Worm (Caenorhabditis elegans) whole organism, L3 larva: Measurements from ENCODE around the gene daf-12.

Source experiments
- ZK546.5 ChIP-seq: sonication (generic microtip); optimal IDR thresholded peaks from 2 replicates; lab custom pipeline; 2017; ENCODE audit warnings: missing biosample characterization, missing genetic modification characterization
- aly-2 ChIP-seq: fragments of 150-350 bp; optimal IDR thresholded peaks from 2 replicates; lab custom pipeline; 2014; ENCODE audit warnings: missing biosample characterization, missing genetic modification characterization
- ceh-28 ChIP-seq: fragments of 150-350 bp; optimal IDR thresholded peaks from 2 replicates; lab custom pipeline; 2014; ENCODE audit warnings: missing biosample characterization, missing genetic modification reagents, missing genetic modification characterization
- ceh-82 ChIP-seq: fragments of 150-350 bp; optimal IDR thresholded peaks from 2 replicates; lab custom pipeline; 2014; ENCODE audit warnings: missing biosample characterization, missing genetic modification characterization
- daf-12 ChIP-seq: fragments of 150-350 bp; optimal IDR thresholded peaks from 2 replicates; lab custom pipeline; 2014; ENCODE audit warnings: missing biosample characterization, missing genetic modification reagents, missing genetic modification characterization
- egl-27 ChIP-seq: sonication (generic microtip); optimal IDR thresholded peaks from 4 replicates; lab custom pipeline; 2017; ENCODE audit warnings: missing biosample characterization, missing genetic modification reagents, missing genetic modification characterization
- egl-5 ChIP-seq: fragments of 150-350 bp; optimal IDR thresholded peaks from 2 replicates; lab custom pipeline; 2017; ENCODE audit warnings: missing biosample characterization, missing genetic modification reagents, missing genetic modification characterization, inconsistent platforms
- elt-1 ChIP-seq: fragments of 150-350 bp; optimal IDR thresholded peaks from 2 replicates; lab custom pipeline; 2014; ENCODE audit warnings: missing biosample characterization, missing genetic modification characterization
- elt-2 ChIP-seq: sonication (generic microtip); optimal IDR thresholded peaks from 2 replicates; lab custom pipeline; 2016; ENCODE audit warnings: missing genetic modification reagents, mild to moderate bottlenecking, missing genetic modification characterization, missing compliant biosample characterization
- elt-3 ChIP-seq, 3 experiments: fragments of 150-350 bp in 1 of 3; sonication (generic microtip) in 2 of 3; optimal IDR thresholded peaks; 2 replicates in 2 of 3; 4 replicates in 1 of 3; lab custom pipeline; 2014 to 2017; ENCODE audit warnings: missing biosample characterization in 3 of 3, missing genetic modification characterization in 3 of 3
- fkh-10 ChIP-seq: sonication (generic microtip); optimal IDR thresholded peaks from 2 replicates; lab custom pipeline; 2017; ENCODE audit warnings: missing biosample characterization, missing genetic modification reagents, missing genetic modification characterization
- fos-1 ChIP-seq: fragments of 150-350 bp; optimal IDR thresholded peaks from 2 replicates; lab custom pipeline; 2014; ENCODE audit warnings: missing biosample characterization, missing genetic modification characterization
- hmg-11 ChIP-seq: sonication (generic microtip); optimal IDR thresholded peaks from 2 replicates; lab custom pipeline; 2016; ENCODE audit warnings: missing genetic modification characterization, missing compliant biosample characterization
- jun-1 ChIP-seq: fragments of 150-350 bp; optimal IDR thresholded peaks from 2 replicates; lab custom pipeline; 2014; ENCODE audit warnings: missing biosample characterization, missing genetic modification reagents, missing genetic modification characterization
- lin-15B ChIP-seq: fragments of 150-350 bp; optimal IDR thresholded peaks from 2 replicates; lab custom pipeline; 2014; ENCODE audit warnings: missing biosample characterization, missing genetic modification characterization
- lsy-12 ChIP-seq: sonication (generic microtip); optimal IDR thresholded peaks from 2 replicates; lab custom pipeline; 2016; ENCODE audit warnings: mild to moderate bottlenecking, missing genetic modification characterization, missing compliant biosample characterization
- mdl-1 ChIP-seq: fragments of 150-350 bp; optimal IDR thresholded peaks from 2 replicates; lab custom pipeline; 2014; ENCODE audit warnings: missing biosample characterization, missing genetic modification characterization
- mml-1 ChIP-seq: fragments of 150-350 bp; sonication (generic microtip); optimal IDR thresholded peaks from 3 replicates; lab custom pipeline; 2014; ENCODE audit warnings: missing biosample characterization, missing genetic modification characterization
- nfya-1 ChIP-seq: sonication (generic microtip); optimal IDR thresholded peaks from 2 replicates; lab custom pipeline; 2017; ENCODE audit warnings: missing genetic modification characterization, mild to moderate bottlenecking, missing compliant biosample characterization, antibody characterized with exemption, moderate library complexity; ENCODE audit not compliant: insufficient read depth
- nhr-12 ChIP-seq: fragments of 150-350 bp; optimal IDR thresholded peaks from 2 replicates; lab custom pipeline; 2014; ENCODE audit warnings: missing biosample characterization, missing genetic modification characterization
- nhr-23 ChIP-seq: fragments of 150-350 bp; optimal IDR thresholded peaks from 2 replicates; lab custom pipeline; 2014; ENCODE audit warnings: missing biosample characterization, missing genetic modification reagents, missing genetic modification characterization
- nhr-237 ChIP-seq: fragments of 150-350 bp; optimal IDR thresholded peaks from 2 replicates; lab custom pipeline; 2014; ENCODE audit warnings: missing biosample characterization, missing genetic modification characterization
- nhr-25 ChIP-seq: sonication (generic microtip); optimal IDR thresholded peaks from 2 replicates; lab custom pipeline; 2017; ENCODE audit warnings: missing biosample characterization, missing genetic modification characterization
- nhr-43 ChIP-seq: sonication (generic microtip); optimal IDR thresholded peaks from 2 replicates; lab custom pipeline; 2016; ENCODE audit warnings: mild to moderate bottlenecking, missing genetic modification characterization, missing compliant biosample characterization; ENCODE audit not compliant: poor library complexity, severe bottlenecking
- nhr-67 ChIP-seq: fragments of 150-350 bp; optimal IDR thresholded peaks from 2 replicates; lab custom pipeline; 2014; ENCODE audit warnings: missing biosample characterization, missing genetic modification characterization
- pha-4 ChIP-seq: fragments of 150-350 bp; optimal IDR thresholded peaks from 2 replicates; lab custom pipeline; 2014; ENCODE audit warnings: missing biosample characterization, missing genetic modification reagents, missing genetic modification characterization
- pqm-1 ChIP-seq: fragments of 150-350 bp; optimal IDR thresholded peaks from 2 replicates; lab custom pipeline; 2017; ENCODE audit warnings: missing biosample characterization, missing genetic modification characterization, inconsistent platforms
- skn-1 ChIP-seq: fragments of 150-350 bp; optimal IDR thresholded peaks from 2 replicates; lab custom pipeline; 2014; ENCODE audit warnings: missing biosample characterization, missing genetic modification characterization
- snpc-4 ChIP-seq: fragments of 150-350 bp; optimal IDR thresholded peaks from 2 replicates; lab custom pipeline; 2014; ENCODE audit warnings: missing biosample characterization, missing genetic modification characterization
- tbx-2 ChIP-seq: sonication (generic microtip); optimal IDR thresholded peaks from 2 replicates; lab custom pipeline; 2016; ENCODE audit warnings: mild to moderate bottlenecking, missing genetic modification characterization, missing compliant biosample characterization
- zag-1 ChIP-seq: fragments of 150-350 bp; optimal IDR thresholded peaks from 2 replicates; lab custom pipeline; 2014; ENCODE audit warnings: missing biosample characterization, missing genetic modification characterization
- ztf-11 ChIP-seq: fragments of 150-350 bp; optimal IDR thresholded peaks from 2 replicates; lab custom pipeline; 2014; ENCODE audit warnings: missing biosample characterization, missing genetic modification characterization

daf-12 gene

DNA sequence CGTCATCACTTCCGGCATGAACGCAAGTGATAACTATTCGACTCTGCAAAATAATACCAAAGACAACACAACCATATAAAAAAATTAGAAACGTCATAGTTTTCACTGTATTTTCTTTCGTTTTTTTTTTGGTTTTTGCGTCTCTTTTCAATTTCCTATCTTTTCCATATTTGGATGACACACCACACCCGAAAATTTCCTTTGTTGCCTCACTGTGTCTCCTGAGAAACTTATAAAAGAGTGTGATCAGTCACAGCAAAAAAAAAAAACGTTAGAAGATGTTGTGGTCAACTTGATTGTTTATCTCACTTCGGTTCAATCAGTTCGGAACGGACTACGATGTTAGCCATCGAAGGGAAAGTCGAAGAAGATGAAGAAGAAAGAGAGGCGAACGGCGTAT is 54.0 kb downstream of the daf-12 start:
- TF ChIP-seq mml-1 (tag; lab: Kevin White, UChicago): no peak
- peak; percentile 40 for TF ChIP-seq lsy-12 (tag; lab: Kevin White, UChicago)
- peak; percentile 64 for TF ChIP-seq pha-4 (tag; lab: Kevin White, UChicago)
- no peak for TF ChIP-seq ceh-82
- TF ChIP-seq nhr-25 (tag; lab: Kevin White, UChicago): peak; percentile 7

DNA sequence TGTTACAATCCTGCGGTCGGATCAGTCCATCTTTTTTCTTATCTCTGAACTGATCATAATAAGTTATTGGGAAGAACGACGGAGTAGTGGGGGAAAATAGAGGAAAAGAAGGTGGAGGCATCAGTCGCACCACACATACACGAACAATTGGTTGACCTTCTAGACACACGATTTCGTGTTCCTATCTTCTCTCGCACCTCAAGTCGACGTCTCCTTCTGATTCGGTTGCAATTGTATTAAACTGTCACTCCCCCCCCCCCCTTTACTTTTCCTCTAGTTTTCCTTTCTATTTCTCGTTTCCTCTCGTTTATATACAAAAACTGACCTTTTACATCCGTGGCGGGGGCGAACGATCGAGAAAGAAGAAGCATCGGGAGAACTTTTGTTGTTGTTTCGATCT is 55.5 kb downstream of the daf-12 start:
- TF ChIP-seq nhr-25 (tag; lab: Kevin White, UChicago) (peak; percentile 89), nhr-23 (tag; lab: Kevin White, UChicago) (peak; percentile 60), nhr-12 (no peak), nhr-43 (tag; lab: Kevin White, UChicago) (peak; percentile 49), lsy-12 (tag; lab: Kevin White, UChicago) (peak; percentile 72), fkh-10 (GFP tag; lab: Kevin White, UChicago) (no peak), elt-1 (tag; lab: Kevin White, UChicago) (no peak)

DNA sequence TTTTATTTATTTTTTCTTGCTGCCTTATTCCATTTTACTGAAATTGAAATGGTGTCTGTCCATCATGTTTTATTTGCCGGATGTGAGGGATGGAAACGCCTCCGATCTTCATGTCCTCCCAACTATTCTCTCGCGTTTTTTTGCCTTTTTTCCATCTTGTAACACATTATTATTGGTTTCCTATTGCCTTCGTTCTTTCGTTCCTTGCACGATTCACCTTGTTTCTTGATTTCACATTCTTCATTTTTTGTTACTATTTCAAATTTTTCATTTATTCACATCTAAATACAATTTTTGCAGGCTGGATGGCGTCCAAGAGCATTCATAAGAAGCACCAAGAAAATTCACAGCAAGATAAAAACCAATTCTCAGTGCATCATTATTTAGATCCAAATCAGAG is 55.9 kb downstream of the daf-12 start, which contains the start of gene yap-1:
Gene yap-1, plus strand, starts transcription at position 301 of the 400 bp plus-strand sequence.
- TF ChIP-seq ceh-82 (no peak), hmg-11 (tag; lab: Kevin White, UChicago) (no peak)
- TF ChIP-seq, all 47 proteins: peak for 0

DNA sequence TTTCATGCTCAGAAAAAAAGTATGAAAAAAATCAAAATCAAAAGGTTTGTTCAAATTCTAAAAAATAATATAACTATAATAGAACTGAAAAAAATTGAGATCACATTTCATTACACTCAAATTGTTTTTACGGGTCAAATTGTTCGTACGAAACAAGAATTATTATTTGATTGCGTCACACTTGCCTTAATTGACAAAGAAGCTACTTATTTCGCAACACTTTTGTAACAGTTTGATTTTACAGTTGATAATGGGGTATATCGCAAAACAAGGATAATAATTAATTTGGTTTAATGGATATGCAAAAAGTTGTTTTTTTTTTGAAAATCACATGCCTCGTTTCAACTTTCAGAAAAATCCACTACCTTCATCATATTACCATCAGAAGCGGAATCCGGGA is 56.3 kb downstream of the daf-12 start:
- TF ChIP-seq nhr-67 (tag; lab: Kevin White, UChicago) (no peak), tbx-2 (tag; lab: Kevin White, UChicago) (no peak), aly-2 (tag; lab: Kevin White, UChicago) (no peak), lsy-12 (tag; lab: Kevin White, UChicago) (no peak), snpc-4 (tag; lab: Kevin White, UChicago) (no peak), elt-2 (tag; lab: Kevin White, UChicago) (no peak), egl-27 (tag; lab: Kevin White, UChicago) (no peak), mdl-1 (tag; lab: Kevin White, UChicago) (no peak), ztf-11 (tag; lab: Kevin White, UChicago) (no peak), nhr-237 (no peak), zag-1 (tag; lab: Kevin White, UChicago) (no peak), elt-3 (tag; optimal IDR thresholded peaks at IDR 0.05; lab: Kevin White, UChicago) (no peak), egl-5 (no peak), nhr-23 (tag; lab: Kevin White, UChicago) (no peak), jun-1 (tag; lab: Kevin White, UChicago) (no peak)

DNA sequence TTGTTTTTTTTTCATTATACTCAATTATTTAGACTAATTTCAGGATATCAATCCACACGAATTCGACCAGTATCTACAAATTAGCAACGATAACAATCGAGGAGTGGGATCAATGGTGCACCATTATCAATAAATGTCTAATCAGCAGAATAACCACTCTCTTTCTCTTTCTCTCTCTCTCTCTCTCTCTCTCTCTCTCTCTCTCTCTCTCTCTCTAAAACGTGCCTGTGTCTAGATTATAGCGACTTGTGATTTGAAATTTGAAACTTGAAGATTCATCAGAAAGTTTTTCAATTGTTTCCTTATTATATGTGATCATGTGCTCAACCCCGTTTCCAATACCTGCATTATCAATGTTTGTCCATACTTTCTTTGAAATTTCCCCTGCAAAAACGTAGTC is 58.5 kb downstream of the daf-12 start:
- no peak for TF ChIP-seq elt-1 (tag; lab: Kevin White, UChicago)
- TF ChIP-seq elt-2 (tag; lab: Kevin White, UChicago): peak; percentile 82
- TF ChIP-seq pha-4 (tag; lab: Kevin White, UChicago): no peak
- no peak for TF ChIP-seq fkh-10 (GFP tag; lab: Kevin White, UChicago)
- TF ChIP-seq skn-1 (tag; lab: Kevin White, UChicago): no peak
- TF ChIP-seq pqm-1 (tag; lab: Kevin White, UChicago): peak; percentile 60

DNA sequence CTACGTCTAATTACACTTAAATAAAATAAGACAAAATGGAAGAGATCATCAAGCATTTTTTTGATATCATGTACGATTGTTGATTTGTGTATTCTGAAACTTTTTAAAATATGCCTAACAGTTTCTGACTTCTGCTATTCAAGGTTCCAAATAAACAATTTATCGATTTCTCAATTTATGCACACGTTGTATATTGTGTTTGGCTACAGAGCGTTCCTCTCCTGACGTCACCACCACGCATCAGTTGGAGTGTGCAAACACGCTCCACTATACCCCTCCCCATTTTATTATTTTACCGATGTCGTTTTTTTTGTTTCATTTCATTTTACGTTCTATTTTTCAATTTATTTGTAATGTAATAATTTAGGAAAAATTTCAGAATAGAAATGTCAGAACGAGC is 59.2 kb downstream of the daf-12 start, which contains the start of gene plpp-1.3:
Gene plpp-1.3, plus strand, starts transcription at position 380 of the 400 bp plus-strand sequence.
- TF ChIP-seq nhr-237: no peak
- no peak for TF ChIP-seq fos-1 (tag; lab: Kevin White, UChicago)
- TF ChIP-seq skn-1 (tag; lab: Kevin White, UChicago): no peak
- no peak for TF ChIP-seq lin-15B
- peak; percentile 32 for TF ChIP-seq nfya-1
- TF ChIP-seq ceh-28 (tag; lab: Kevin White, UChicago): peak; percentile 20
- TF ChIP-seq lsy-12 (tag; lab: Kevin White, UChicago): peak; percentile 65
- TF ChIP-seq elt-2 (tag; lab: Kevin White, UChicago): peak; percentile 53
- TF ChIP-seq daf-12 (tag; lab: Kevin White, UChicago): no peak
- peak; percentile 60 for TF ChIP-seq pqm-1 (tag; lab: Kevin White, UChicago)
- no peak for TF ChIP-seq ZK546.5 (tag; lab: Kevin White, UChicago)
- TF ChIP-seq hmg-11 (tag; lab: Kevin White, UChicago): peak; percentile 45
- TF ChIP-seq, all 47 proteins: peak for 6
